Fruit fly (Drosophila melanogaster) whole organism, embryonic: ENCODE results near the gene CG8300.

Source experiments
- Atf6 ChIP-seq: fragments of 200-800 bp; sonication (Bioruptor generic); IDR thresholded peaks from 2 replicates; pipeline ENCODE4 v1.3.6; 2022; ENCODE audit warnings: missing biosample characterization, missing genetic modification characterization
- CG10366 ChIP-seq: fragments of 200-800 bp; sonication (Bioruptor generic); IDR thresholded peaks from 2 replicates; pipeline ENCODE4 v1.3.6; 2022; ENCODE audit warnings: missing biosample characterization, missing genetic modification characterization
- CG12104 ChIP-seq: fragments of 200-800 bp; sonication (Bioruptor generic); optimal IDR thresholded peaks from 3 replicates; lab custom pipeline; 2016; ENCODE audit warnings: missing biosample characterization, missing genetic modification characterization
- CG13123 ChIP-seq: fragments of 200-800 bp; sonication (Bioruptor generic); optimal IDR thresholded peaks from 2 replicates; lab custom pipeline; 2016; ENCODE audit warnings: missing biosample characterization, missing genetic modification characterization
- CG14050 ChIP-seq: fragments of 200-800 bp; sonication (Bioruptor generic); IDR thresholded peaks from 3 replicates; pipeline ENCODE4 v1.3.6; 2022; ENCODE audit warnings: missing biosample characterization, missing genetic modification characterization
- CG1792 ChIP-seq: fragments of 200-800 bp; sonication (Bioruptor generic); optimal IDR thresholded peaks from 2 replicates; lab custom pipeline; 2016; ENCODE audit warnings: missing biosample characterization, missing genetic modification characterization
- CG31365 ChIP-seq: fragments of 200-800 bp; sonication (Bioruptor generic); optimal IDR thresholded peaks from 2 replicates; lab custom pipeline; 2018; ENCODE audit warnings: missing biosample characterization, mild to moderate bottlenecking, missing genetic modification characterization
- CG3281 ChIP-seq: fragments of 200-800 bp; sonication (Bioruptor generic); optimal IDR thresholded peaks from 3 replicates; lab custom pipeline; 2017; ENCODE audit warnings: missing biosample characterization, mild to moderate bottlenecking, missing genetic modification characterization
- CG5953 ChIP-seq: fragments of 200-800 bp; sonication (Bioruptor generic); IDR thresholded peaks from 2 replicates; pipeline ENCODE4 v1.3.6; 2022; ENCODE audit warnings: missing biosample characterization, missing genetic modification characterization
- CG6765 ChIP-seq: fragments of 200-800 bp; sonication (Bioruptor generic); optimal IDR thresholded peaks from 3 replicates; lab custom pipeline; 2017; ENCODE audit warnings: missing biosample characterization, mild to moderate bottlenecking, missing genetic modification characterization
- CkIIα-i1 ChIP-seq: fragments of 200-800 bp; sonication (Bioruptor generic); IDR thresholded peaks from 2 replicates; pipeline ENCODE4 v1.3.6; 2022; ENCODE audit warnings: missing biosample characterization, missing genetic modification characterization
- Ets65A ChIP-seq: fragments of 200-800 bp; sonication (Bioruptor generic); peaks from one replicate; lab custom pipeline; 2016; ENCODE audit warnings: missing biosample characterization, missing genetic modification characterization
- H2.0 ChIP-seq: fragments of 200-800 bp; sonication (Bioruptor generic); IDR thresholded peaks from 2 replicates; pipeline ENCODE4 v1.3.6; 2022; ENCODE audit warnings: missing biosample characterization, missing genetic modification characterization
- HLH4C ChIP-seq: fragments of 200-800 bp; sonication (Bioruptor generic); IDR thresholded peaks from 3 replicates; pipeline ENCODE4 v1.3.6; 2022; ENCODE audit warnings: missing biosample characterization, missing genetic modification characterization; ENCODE audit not compliant: partially characterized antibody
- Hmr ChIP-seq: fragments of 200-800 bp; sonication (Bioruptor generic); optimal IDR thresholded peaks from 3 replicates; lab custom pipeline; 2017; ENCODE audit warnings: mild to moderate bottlenecking, missing biosample characterization, missing genetic modification reagents, missing genetic modification characterization
- Hmx ChIP-seq: fragments of 200-800 bp; sonication (Bioruptor generic); optimal IDR thresholded peaks from 2 replicates; lab custom pipeline; 2016; ENCODE audit warnings: missing biosample characterization, missing genetic modification characterization
- Hr78 ChIP-seq, 2 experiments: fragments of 200-800 bp in 1 of 2; fragments of >200 bp in 1 of 2; sonication (Bioruptor generic) in 1 of 2; optimal IDR thresholded peaks; 2 replicates each; lab custom pipeline; 2017 to 2019; ENCODE audit warnings: missing biosample characterization in 2 of 2, missing genetic modification characterization in 2 of 2, mild to moderate bottlenecking in 1 of 2, moderate library complexity in 1 of 2
- MBD-R2 ChIP-seq: fragments of 200-800 bp; sonication (Bioruptor generic); IDR thresholded peaks from 2 replicates; pipeline ENCODE4 v1.3.6; 2022; ENCODE audit warnings: missing biosample characterization, missing genetic modification characterization
- Med ChIP-seq: fragments of 200-800 bp; sonication (Bioruptor generic); peaks from one replicate; lab custom pipeline; 2016; ENCODE audit warnings: missing biosample characterization, missing genetic modification characterization, mild to moderate bottlenecking, inconsistent platforms, moderate library complexity
- NFAT ChIP-seq: fragments of 200-800 bp; sonication (Bioruptor generic); IDR thresholded peaks from 2 replicates; pipeline ENCODE4 v1.3.6; 2022; ENCODE audit warnings: missing biosample characterization, missing genetic modification characterization
- NK7.1 ChIP-seq: fragments of 200-800 bp; sonication (Bioruptor generic); optimal IDR thresholded peaks from 3 replicates; lab custom pipeline; 2016; ENCODE audit warnings: missing biosample characterization, missing genetic modification characterization
- Neu2 ChIP-seq: fragments of 200-800 bp; sonication (Bioruptor generic); optimal IDR thresholded peaks from 3 replicates; lab custom pipeline; 2016; ENCODE audit warnings: missing biosample characterization, missing genetic modification characterization, borderline replicate concordance
- Nf-YC ChIP-seq: fragments of 200-800 bp; optimal IDR thresholded peaks from 3 replicates; lab custom pipeline; 2019; ENCODE audit warnings: missing biosample characterization, mild to moderate bottlenecking, missing genetic modification characterization, moderate library complexity
- Pdp1 ChIP-seq, 2 experiments: fragments of 200-800 bp; sonication (Bioruptor generic); optimal IDR thresholded peaks; 3 replicates each; lab custom pipeline; 2016; ENCODE audit warnings: missing biosample characterization in 2 of 2, missing genetic modification characterization in 2 of 2, mild to moderate bottlenecking in 1 of 2, moderate library complexity in 1 of 2
- Sin3A ChIP-seq: fragments of >200 bp; optimal IDR thresholded peaks from 2 replicates; lab custom pipeline; 2018
- TFAM ChIP-seq: fragments of 200-800 bp; sonication (Bioruptor generic); optimal IDR thresholded peaks from 2 replicates; lab custom pipeline; 2017; ENCODE audit warnings: missing biosample characterization, missing genetic modification characterization, inconsistent platforms
- Usf ChIP-seq: fragments of 200-800 bp; sonication (Bioruptor generic); optimal IDR thresholded peaks from 2 replicates; lab custom pipeline; 2017; ENCODE audit warnings: missing genotype, missing biosample characterization, missing genetic modification characterization
- YL-1 ChIP-seq: fragments of 200-800 bp; sonication (Bioruptor generic); optimal IDR thresholded peaks from 3 replicates; lab custom pipeline; 2017; ENCODE audit warnings: missing biosample characterization, mild to moderate bottlenecking, missing genetic modification characterization
- btn ChIP-seq: fragments of 200-800 bp; sonication (Bioruptor generic); optimal IDR thresholded peaks from 2 replicates; lab custom pipeline; 2016; ENCODE audit warnings: missing biosample characterization, missing genetic modification characterization
- cg ChIP-seq: fragments of 200-800 bp; sonication (Bioruptor generic); optimal IDR thresholded peaks from 3 replicates; lab custom pipeline; 2019; ENCODE audit warnings: missing biosample characterization, mild to moderate bottlenecking, missing genetic modification characterization, moderate library complexity
- chif ChIP-seq, 2 experiments: fragments of 200-800 bp; sonication (Bioruptor generic); optimal IDR thresholded peaks; 3 replicates each; lab custom pipeline; 2016; ENCODE audit warnings: missing biosample characterization in 2 of 2, missing genetic modification characterization in 2 of 2
- chn ChIP-seq: fragments of 200-800 bp; sonication (Bioruptor generic); optimal IDR thresholded peaks from 2 replicates; lab custom pipeline; 2016; ENCODE audit warnings: missing biosample characterization, missing genetic modification characterization
- cwo ChIP-seq: fragments of 200-800 bp; sonication (Bioruptor generic); optimal IDR thresholded peaks from 3 replicates; lab custom pipeline; 2017; ENCODE audit warnings: missing biosample characterization, missing genetic modification characterization, mild to moderate bottlenecking, moderate library complexity, missing genetic modification reagents
- da ChIP-seq: fragments of 200-800 bp; sonication (Bioruptor generic); optimal IDR thresholded peaks from 2 replicates; lab custom pipeline; 2016; ENCODE audit warnings: missing biosample characterization, missing genetic modification characterization
- esg ChIP-seq: fragments of 200-800 bp; sonication (Bioruptor generic); conservative IDR thresholded peaks from 2 replicates; pipeline ENCODE4 v1.3.6; 2022; ENCODE audit warnings: missing biosample characterization, missing genetic modification characterization
- fru ChIP-seq: fragments of >200 bp; optimal IDR thresholded peaks from 2 replicates; lab custom pipeline; 2017
- grn ChIP-seq: fragments of 200-800 bp; sonication (Bioruptor generic); optimal IDR thresholded peaks from 3 replicates; lab custom pipeline; 2017; ENCODE audit warnings: missing biosample characterization, missing genetic modification characterization
- hkb ChIP-seq, 2 experiments: fragments of 200-800 bp in 1 of 2; fragments of >200 bp in 1 of 2; sonication (Bioruptor generic) in 1 of 2; IDR thresholded peaks in 1 of 2; optimal IDR thresholded peaks in 1 of 2; 2 replicates each; pipeline versions ENCODE4 v1.3.6 to Lab custom; 2017 to 2022; ENCODE audit warnings: missing biosample characterization in 1 of 2, missing genetic modification characterization in 1 of 2
- klu ChIP-seq: fragments of 200-800 bp; sonication (Bioruptor generic); IDR thresholded peaks from 2 replicates; pipeline ENCODE4 v1.3.6; 2022; ENCODE audit warnings: missing biosample characterization, missing genetic modification characterization
- lbe ChIP-seq: fragments of 200-800 bp; sonication (Bioruptor generic); optimal IDR thresholded peaks from 2 replicates; lab custom pipeline; 2016; ENCODE audit warnings: missing biosample characterization, mild to moderate bottlenecking, missing genetic modification characterization
- mirr ChIP-seq: fragments of 200-800 bp; sonication (Bioruptor generic); optimal IDR thresholded peaks from 3 replicates; lab custom pipeline; 2018; ENCODE audit warnings: missing biosample characterization, mild to moderate bottlenecking, missing genetic modification characterization
- pita ChIP-seq: fragments of 200-800 bp; sonication (Bioruptor generic); optimal IDR thresholded peaks from 2 replicates; lab custom pipeline; 2017; ENCODE audit warnings: missing biosample characterization, mild to moderate bottlenecking, missing genetic modification characterization
- pum ChIP-seq: fragments of 200-800 bp; sonication (Bioruptor generic); optimal IDR thresholded peaks from 2 replicates; lab custom pipeline; 2016; ENCODE audit warnings: missing biosample characterization, missing genetic modification characterization
- ro ChIP-seq: fragments of 200-800 bp; sonication (Bioruptor generic); IDR thresholded peaks from 2 replicates; pipeline ENCODE4 v1.3.6; 2022; ENCODE audit warnings: missing biosample characterization, missing genetic modification characterization
- sens-2 ChIP-seq: fragments of 200-800 bp; sonication (Bioruptor generic); IDR thresholded peaks from 2 replicates; pipeline ENCODE4 v1.3.6; 2022; ENCODE audit warnings: missing biosample characterization, missing genetic modification characterization
- slbo ChIP-seq: fragments of 200-800 bp; sonication (Bioruptor generic); IDR thresholded peaks from 2 replicates; pipeline ENCODE4 v1.3.6; 2022; ENCODE audit warnings: missing biosample characterization, missing genetic modification characterization
- sna ChIP-seq: fragments of 200-800 bp; sonication (Bioruptor generic); IDR thresholded peaks from 2 replicates; pipeline ENCODE4 v1.3.6; 2022; ENCODE audit warnings: missing biosample characterization, missing genetic modification characterization; ENCODE audit not compliant: partially characterized antibody
- toy ChIP-seq: fragments of 200-800 bp; sonication (Bioruptor generic); IDR thresholded peaks from 2 replicates; pipeline ENCODE4 v1.3.6; 2022; ENCODE audit warnings: missing biosample characterization, missing genetic modification characterization
- tx ChIP-seq: fragments of 200-800 bp; sonication (Bioruptor generic); optimal IDR thresholded peaks from 2 replicates; lab custom pipeline; 2016; ENCODE audit warnings: missing biosample characterization, missing genetic modification characterization
- wor ChIP-seq: fragments of 200-800 bp; sonication (Bioruptor generic); IDR thresholded peaks from 2 replicates; pipeline ENCODE4 v1.3.6; 2022; ENCODE audit warnings: missing biosample characterization, missing genetic modification characterization
- zfh2 ChIP-seq: fragments of 200-800 bp; sonication (Bioruptor generic); optimal IDR thresholded peaks from 2 replicates; lab custom pipeline; 2016; ENCODE audit warnings: missing biosample characterization, missing genetic modification characterization

Gene CG8300

DNA sequence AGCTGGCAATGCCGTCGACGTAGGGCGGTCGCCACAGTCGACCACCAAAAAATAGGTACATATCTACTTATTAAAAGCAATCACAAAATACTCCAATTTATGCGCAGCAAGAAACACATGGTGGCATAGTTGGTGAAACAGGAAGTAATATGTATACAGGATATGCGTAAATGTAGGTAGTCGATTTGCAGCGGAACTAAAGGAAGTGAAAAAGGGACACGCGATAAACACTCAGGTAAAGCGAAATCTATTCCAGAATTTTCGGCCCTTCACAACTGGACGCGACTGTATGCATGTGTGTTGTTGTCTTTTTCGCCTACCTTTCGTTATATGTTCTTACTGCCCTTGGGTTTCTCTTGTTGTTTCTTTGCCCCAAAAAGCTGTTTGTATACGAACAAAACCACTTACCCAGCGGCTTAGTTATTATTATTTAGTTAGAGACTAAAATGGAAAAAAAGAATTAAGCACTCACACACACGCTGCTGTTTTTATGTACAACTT, 8.1 kb upstream of the CG8300 start (continued):
- TF ChIP-seq TFAM (GFP tag; lab: Kevin White, UChicago) (peak; percentile 2), Hr78 (GFP tag; optimal IDR thresholded peaks at IDR 0.05; lab: Kevin White, UChicago) (peak in 1 of 2 experiments; percentile 54), lbe (no peak), Hmr (GFP tag; lab: Kevin White, UChicago) (peak; percentile 89), YL-1 (no peak), chn (GFP tag; lab: Kevin White, UChicago) (peak; percentile 68), H2.0 (GFP tag; lab: Robert Waterston, UW) (peak; percentile 73), btn (GFP tag; lab: Kevin White, UChicago) (peak; percentile 25), ro (peak; percentile 27; the same call in 1 of the 2 replicates), pum (peak; percentile 51), zfh2 (GFP tag; lab: Kevin White, UChicago) (peak; percentile 69), CG5953 (GFP tag; lab: Robert Waterston, UW) (peak; percentile 63; the same call in 1 of the 2 replicates), mirr (GFP tag; lab: Kevin White, UChicago) (peak; percentile 82), Pdp1 (GFP tag; optimal IDR thresholded peaks at IDR 0.05; lab: Kevin White, UChicago) (peak; percentile 49 to 81), CG12104 (GFP tag; lab: Kevin White, UChicago) (peak; percentile 71), pita (no peak), CG10366 (GFP tag; lab: Robert Waterston, UW) (peak; percentile 53), da (GFP tag; lab: Kevin White, UChicago) (no peak), CG6765 (GFP tag; lab: Kevin White, UChicago) (peak; percentile 78), CG13123 (GFP tag; lab: Kevin White, UChicago) (no peak), NFAT (peak; percentile 70), wor (peak; percentile 47; the same call in 1 of the 2 replicates), Sin3A (lab: Kevin White, UChicago) (no peak), Hmx (peak; percentile 31), MBD-R2 (GFP tag; lab: Robert Waterston, UW) (peak; percentile 42; the same call in 1 of the 2 replicates), sens-2 (GFP tag; lab: Robert Waterston, UW) (0 out of 2 replicates have a peak, but pooled peaks have one; percentile 54), fru (no peak), sna (GFP tag; lab: Robert Waterston, UW) (no peak), Atf6 (peak; percentile 86), CG14050 (GFP tag; lab: Robert Waterston, UW) (peak; percentile 59), Nf-YC (tag; lab: Kevin White, UChicago) (peak; percentile 72), klu (GFP tag; lab: Robert Waterston, UW) (peak; percentile 67), NK7.1 (GFP tag; lab: Kevin White, UChicago) (peak; percentile 16), Neu2 (GFP tag; lab: Kevin White, UChicago) (no peak), slbo (GFP tag; lab: Robert Waterston, UW) (peak; percentile 77), CG1792 (GFP tag; lab: Kevin White, UChicago) (peak; percentile 65), chif (GFP tag; optimal IDR thresholded peaks at IDR 0.05; lab: Kevin White, UChicago) (peak; percentile 66 to 82), cwo (GFP tag; lab: Kevin White, UChicago) (peak; percentile 86), Med (GFP tag; lab: Kevin White, UChicago) (peak; percentile 95), toy (GFP tag; lab: Robert Waterston, UW) (peak; percentile 59), Usf (GFP tag; lab: Kevin White, UChicago) (peak; percentile 51), CG31365 (tag; lab: Kevin White, UChicago) (peak; percentile 67), CkIIα-i1 (GFP tag; lab: Robert Waterston, UW) (no peak), esg (GFP tag; lab: Robert Waterston, UW) (peak; percentile 74), tx (GFP tag; lab: Kevin White, UChicago) (peak; percentile 70), HLH4C (GFP tag; lab: Robert Waterston, UW) (no peak), Ets65A (GFP tag; lab: Kevin White, UChicago) (peak; percentile 98), grn (GFP tag; lab: Kevin White, UChicago) (peak; percentile 12), hkb (optimal IDR thresholded peaks at IDR 0.05; lab: Kevin White, UChicago) (no peak), hkb (GFP tag; IDR thresholded peaks at IDR 0.05; lab: Robert Waterston, UW) (peak; percentile 77), CG3281 (GFP tag; lab: Kevin White, UChicago) (peak; percentile 88), cg (GFP tag; lab: Kevin White, UChicago) (no peak)
